Fruit fly (Drosophila melanogaster): ENCODE results near the gene TotF.

The TotF gene

DNA sequence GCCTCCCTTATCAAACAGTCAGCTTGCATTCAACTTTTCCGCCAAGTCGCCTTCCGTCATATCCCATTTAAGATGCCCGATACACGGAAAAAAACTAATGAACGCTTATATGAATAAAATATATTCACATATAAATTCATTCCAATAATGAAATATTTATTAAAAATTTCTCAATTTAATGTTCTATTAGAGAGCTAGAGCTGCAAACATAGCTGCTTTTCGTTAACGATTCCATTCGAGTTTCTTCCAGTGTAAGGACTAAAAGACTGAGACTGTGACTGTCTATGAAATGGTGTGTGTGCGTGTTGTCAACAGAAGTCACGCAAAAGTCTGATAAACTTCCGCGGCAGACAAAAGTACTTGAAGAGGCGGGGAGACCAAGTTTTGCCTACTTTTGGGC is 17.9 kb upstream of the TotF start (continued):
- TF ChIP-seq NFAT (GFP tag; IDR thresholded peaks at IDR 0.05), result no peak
- TF ChIP-seq Bgb (GFP tag; IDR thresholded peaks at IDR 0.05; ENCODE audit: partially characterized antibody), result no peak
- no peak for TF ChIP-seq eyg (GFP tag; optimal IDR thresholded peaks at IDR 0.05)
- peak; percentile 45 for TF ChIP-seq Abd-B (GFP tag; optimal IDR thresholded peaks at IDR 0.05)
- peak; percentile 42 for TF ChIP-seq CG9727 (GFP tag; optimal IDR thresholded peaks at IDR 0.05)
- no peak for TF ChIP-seq p53 (GFP tag; optimal IDR thresholded peaks at IDR 0.05)
- TF ChIP-seq CG5953 (GFP tag; IDR thresholded peaks at IDR 0.05), result no peak
- no peak for TF ChIP-seq usp (GFP tag; optimal IDR thresholded peaks at IDR 0.05)
- no peak for TF ChIP-seq rib (GFP tag; IDR thresholded peaks at IDR 0.05)
- no peak for TF ChIP-seq zfh1 (GFP tag; IDR thresholded peaks at IDR 0.05)
- TF ChIP-seq ham (GFP tag; IDR thresholded peaks at IDR 0.05), result no peak
- TF ChIP-seq eve (GFP tag; optimal IDR thresholded peaks at IDR 0.05), result no peak
- no peak for TF ChIP-seq CG3163 (GFP tag; optimal IDR thresholded peaks at IDR 0.05)
- no peak for TF ChIP-seq sd (tag; optimal IDR thresholded peaks at IDR 0.05)
- no peak for TF ChIP-seq HLHmδ (GFP tag; optimal IDR thresholded peaks at IDR 0.05)
- no peak for TF ChIP-seq CG7271 (tag; optimal IDR thresholded peaks at IDR 0.05)
- TF ChIP-seq CG10543 (GFP tag; optimal IDR thresholded peaks at IDR 0.05), result no peak
- TF ChIP-seq seq (GFP tag; IDR thresholded peaks at IDR 0.05), result no peak
- TF ChIP-seq CG16815 (GFP tag; optimal IDR thresholded peaks at IDR 0.05), result peak; percentile 15
- TF ChIP-seq NfI (GFP tag; optimal IDR thresholded peaks at IDR 0.05), result peak; percentile 42
- TF ChIP-seq HLH4C (GFP tag; IDR thresholded peaks at IDR 0.05; ENCODE audit: partially characterized antibody), result no peak
- no peak for TF ChIP-seq CG7928 (GFP tag; optimal IDR thresholded peaks at IDR 0.05)
- peak; percentile 13; the same call in 1 of the 2 replicates for TF ChIP-seq MBD-R2 (GFP tag; IDR thresholded peaks at IDR 0.05)
- no peak for TF ChIP-seq CG10959 (GFP tag; IDR thresholded peaks at IDR 0.05)
- TF ChIP-seq caup (GFP tag; optimal IDR thresholded peaks at IDR 0.05; ENCODE audit: severe bottlenecking), result peak; percentile 49
- TF ChIP-seq CG6683 (GFP tag; optimal IDR thresholded peaks at IDR 0.05), result peak; percentile 34
- no peak for TF ChIP-seq sens-2 (GFP tag; IDR thresholded peaks at IDR 0.05)
- TF ChIP-seq ind (GFP tag; optimal IDR thresholded peaks at IDR 0.05), result peak; percentile 43
- TF ChIP-seq vvl (GFP tag; IDR thresholded peaks at IDR 0.05), result peak; percentile 59
- peak; percentile 65 for TF ChIP-seq CG7556 (GFP tag; optimal IDR thresholded peaks at IDR 0.05)
- TF ChIP-seq hb (GFP tag; IDR thresholded peaks at IDR 0.05; ENCODE audit: partially characterized antibody), result no peak
- no peak for TF ChIP-seq CG33213 (GFP tag; optimal IDR thresholded peaks at IDR 0.05)
- TF ChIP-seq NC2α (GFP tag; optimal IDR thresholded peaks at IDR 0.05), result no peak
- no peak for TF ChIP-seq Dfd (GFP tag; optimal IDR thresholded peaks at IDR 0.05)
- TF ChIP-seq Lpt (GFP tag; optimal IDR thresholded peaks at IDR 0.05), result no peak
- no peak for TF ChIP-seq gsb-n (tag; optimal IDR thresholded peaks at IDR 0.05)
- TF ChIP-seq Camta (GFP tag; optimal IDR thresholded peaks at IDR 0.05), result no peak
- TF ChIP-seq Taf1 (GFP tag; IDR thresholded peaks at IDR 0.05), result no peak
- TF ChIP-seq CG9437 (GFP tag; optimal IDR thresholded peaks at IDR 0.05), result peak; percentile 35
- no peak for TF ChIP-seq croc (GFP tag; conservative IDR thresholded peaks at IDR 0.05)
- TF ChIP-seq Mes4 (GFP tag; optimal IDR thresholded peaks at IDR 0.05), result no peak
- TF ChIP-seq vfl (GFP tag; optimal IDR thresholded peaks at IDR 0.05), result no peak
- no peak for TF ChIP-seq CG7963 (GFP tag; IDR thresholded peaks at IDR 0.05; ENCODE audit: partially characterized antibody)
- no peak for TF ChIP-seq pho (GFP tag; optimal IDR thresholded peaks at IDR 0.05)
- TF ChIP-seq CG31388 (GFP tag; optimal IDR thresholded peaks at IDR 0.05), result no peak
- no peak for TF ChIP-seq CG6791 (GFP tag; IDR thresholded peaks at IDR 0.05; ENCODE audit: partially characterized antibody)
- TF ChIP-seq CG2712 (tag; optimal IDR thresholded peaks at IDR 0.05), result no peak
- no peak for TF ChIP-seq ttk (GFP tag; IDR thresholded peaks at IDR 0.05)
- peak; percentile 1 for TF ChIP-seq chn (GFP tag; optimal IDR thresholded peaks at IDR 0.05)
- TF ChIP-seq CG9609 (GFP tag; optimal IDR thresholded peaks at IDR 0.05), result no peak
- TF ChIP-seq sc (optimal IDR thresholded peaks at IDR 0.05), result no peak
- TF ChIP-seq sc (GFP tag; optimal IDR thresholded peaks at IDR 0.05), result no peak
- peak; percentile 0 for TF ChIP-seq CTCF (GFP tag; optimal IDR thresholded peaks at IDR 0.05)

Data from whole organism, embryonic.